Worm (Caenorhabditis elegans): Measurements from ENCODE around the gene R09H10.3.

DNA sequence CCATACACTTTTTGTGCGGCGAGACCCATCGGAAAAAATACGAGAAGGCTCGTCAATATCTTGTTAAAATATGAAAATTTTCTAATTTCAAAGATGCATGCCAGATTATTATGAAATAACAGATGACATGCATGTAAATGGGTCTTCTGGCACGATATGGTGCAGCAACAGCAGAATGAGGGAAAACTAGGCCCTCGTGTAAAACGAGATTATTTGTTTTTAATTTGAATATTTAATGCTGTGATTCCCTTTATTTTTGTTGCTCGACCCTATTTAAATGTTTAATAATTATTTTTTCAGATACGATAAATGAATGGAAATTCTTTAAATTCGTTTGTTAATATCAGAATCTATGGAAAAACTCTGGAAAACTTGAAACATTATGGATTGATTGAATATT, 45.2 kb upstream of the R09H10.3 start, which contains the start of gene him-8:
- TF ChIP-seq unc-39 (tag; optimal IDR thresholded peaks at IDR 0.05) (no peak), nhr-76 (tag; optimal IDR thresholded peaks at IDR 0.05) (no peak), pqm-1 (tag; optimal IDR thresholded peaks at IDR 0.05) (no peak), lin-29 (GFP tag; IDR thresholded peaks at IDR 0.05) (no peak), egl-27 (tag; optimal IDR thresholded peaks at IDR 0.05) (no peak), lsy-2 (tag; optimal IDR thresholded peaks at IDR 0.05) (no peak)
